Fruit fly (Drosophila melanogaster): ENCODE data around the gene CG1792.
A peak's percentile ranks its signal among the peaks of the same experiment; 100 is the strongest.

The CG1792 gene

dm6 chr3R:31592256-31592879 lies 23.7 kb upstream of the CG1792 start, which contains the start of gene CG1774 (continued):
- TF ChIP-seq CG6254 (GFP tag; optimal IDR thresholded peaks at IDR 0.05): peak; percentile 44
- TF ChIP-seq CG18764 (GFP tag; optimal IDR thresholded peaks at IDR 0.05): peak; percentile 48
- TF ChIP-seq ara (GFP tag; IDR thresholded peaks at IDR 0.05): peak; percentile 21; the same call in 1 of the 2 replicates
- TF ChIP-seq Taf1 (GFP tag; IDR thresholded peaks at IDR 0.05): peak; percentile 59
- TF ChIP-seq gcm (GFP tag; optimal IDR thresholded peaks at IDR 0.05): peak; percentile 33
- no peak for TF ChIP-seq CG1832 (GFP tag; optimal IDR thresholded peaks at IDR 0.05)
- TF ChIP-seq CG7271 (tag; optimal IDR thresholded peaks at IDR 0.05): no peak
- peak; percentile 80 for TF ChIP-seq CG9609 (GFP tag; optimal IDR thresholded peaks at IDR 0.05)
- peak; percentile 69 for TF ChIP-seq vfl (GFP tag; optimal IDR thresholded peaks at IDR 0.05)
- TF ChIP-seq CG12659 (GFP tag; optimal IDR thresholded peaks at IDR 0.05): peak; percentile 80
- TF ChIP-seq CG34376 (GFP tag; optimal IDR thresholded peaks at IDR 0.05): peak; percentile 79
- TF ChIP-seq CG15696 (tag; optimal IDR thresholded peaks at IDR 0.05): peak; percentile 38
- peak; percentile 16 to 73 for TF ChIP-seq Hr51 (GFP tag; optimal IDR thresholded peaks at IDR 0.05)
- TF ChIP-seq fd96Cb (tag; optimal IDR thresholded peaks at IDR 0.05): peak; percentile 56
- TF ChIP-seq CG10321 (GFP tag; IDR thresholded peaks at IDR 0.05): 0 out of 2 replicates have a peak, but pooled peaks have one; percentile 32
- TF ChIP-seq Abd-B (GFP tag; optimal IDR thresholded peaks at IDR 0.05): no peak
- TF ChIP-seq aop (GFP tag; IDR thresholded peaks at IDR 0.05): no peak
- peak; percentile 72 for TF ChIP-seq CG11247 (GFP tag; IDR thresholded peaks at IDR 0.05)
- TF ChIP-seq lbe (GFP tag; optimal IDR thresholded peaks at IDR 0.05): peak; percentile 72
- peak; percentile 64 for TF ChIP-seq CG31441 (GFP tag; IDR thresholded peaks at IDR 0.05)
- no peak for TF ChIP-seq pfk (GFP tag; optimal IDR thresholded peaks at IDR 0.05)
- TF ChIP-seq CG14014 (GFP tag; IDR thresholded peaks at IDR 0.05): peak; percentile 78
- no peak for TF ChIP-seq MTF-1 (GFP tag; optimal IDR thresholded peaks at IDR 0.05; ENCODE audit: borderline replicate concordance)
- peak; percentile 45; the same call in 2 of the 3 replicates for TF ChIP-seq CG14050 (GFP tag; IDR thresholded peaks at IDR 0.05)
- TF ChIP-seq fu2 (GFP tag; optimal IDR thresholded peaks at IDR 0.05): peak; percentile 77
- no peak for TF ChIP-seq Sin3A (optimal IDR thresholded peaks at IDR 0.05)
- no peak for TF ChIP-seq inv (GFP tag; IDR thresholded peaks at IDR 0.05; ENCODE audit: partially characterized antibody)
- peak; percentile 67 for TF ChIP-seq E2f1 (GFP tag; IDR thresholded peaks at IDR 0.05)
- no peak for TF ChIP-seq hbn (GFP tag; IDR thresholded peaks at IDR 0.05; ENCODE audit: partially characterized antibody)
- peak; percentile 52 for TF ChIP-seq CG3995 (GFP tag; optimal IDR thresholded peaks at IDR 0.05)
- no peak for TF ChIP-seq abd-A (tag; optimal IDR thresholded peaks at IDR 0.05)
- TF ChIP-seq CG9727 (GFP tag; optimal IDR thresholded peaks at IDR 0.05): peak; percentile 81
- no peak for TF ChIP-seq Scr (GFP tag; IDR thresholded peaks at IDR 0.05; ENCODE audit: partially characterized antibody)
- TF ChIP-seq az2 (GFP tag; optimal IDR thresholded peaks at IDR 0.05): peak; percentile 70
- peak; percentile 77 for TF ChIP-seq Ada2b (GFP tag; IDR thresholded peaks at IDR 0.05)
- TF ChIP-seq jumu (GFP tag; optimal IDR thresholded peaks at IDR 0.05): peak; percentile 80
- TF ChIP-seq Oli (tag; optimal IDR thresholded peaks at IDR 0.05): peak; percentile 68
- TF ChIP-seq tap (tag; optimal IDR thresholded peaks at IDR 0.05): peak; percentile 47
- TF ChIP-seq ftz-f1 (GFP tag; optimal IDR thresholded peaks at IDR 0.05): no peak
- TF ChIP-seq Jarid2 (GFP tag; optimal IDR thresholded peaks at IDR 0.05): peak; percentile 28
- peak; percentile 47 for TF ChIP-seq CG1602 (GFP tag; optimal IDR thresholded peaks at IDR 0.05)
- peak; percentile 35; the same call in 1 of the 2 replicates for TF ChIP-seq CG32767 (GFP tag; IDR thresholded peaks at IDR 0.05)
- TF ChIP-seq CG10654 (GFP tag; optimal IDR thresholded peaks at IDR 0.05): peak; percentile 65
- TF ChIP-seq CG2199 (GFP tag; IDR thresholded peaks at IDR 0.05): no peak; the same call in 2 of the 3 replicates
- TF ChIP-seq CG43689 (GFP tag; IDR thresholded peaks at IDR 0.05): 0 out of 2 replicates have a peak, but pooled peaks have one; percentile 6
- peak; percentile 79 for TF ChIP-seq NfI (GFP tag; optimal IDR thresholded peaks at IDR 0.05)
- no peak for TF ChIP-seq Sox102F (GFP tag; optimal IDR thresholded peaks at IDR 0.05)
- TF ChIP-seq CG17829 (tag; optimal IDR thresholded peaks at IDR 0.05): peak; percentile 68
- TF ChIP-seq CG16813 (GFP tag; IDR thresholded peaks at IDR 0.05; ENCODE audit: partially characterized antibody): no peak

All from whole organism, embryonic.